Worm (Caenorhabditis elegans) whole organism, early embryonic: ENCODE results near the gene ugt-21.

Source experiments
- F13C5.2 ChIP-seq: sonication (generic microtip); optimal IDR thresholded peaks from 2 replicates; lab custom pipeline; 2017; ENCODE audit warnings: mild to moderate bottlenecking, missing genetic modification characterization, inconsistent platforms, missing compliant biosample characterization
- ama-1 ChIP-seq: fragments of 150-350 bp; optimal IDR thresholded peaks from 2 replicates; lab custom pipeline; 2014
- flt-1 ChIP-seq: fragments of 200-800 bp; sonication (Bioruptor generic); IDR thresholded peaks from 2 replicates; pipeline ENCODE4 v1.3.6; 2022; ENCODE audit warnings: missing genetic modification characterization, missing compliant biosample characterization
- hmg-4 ChIP-seq: fragments of 200-800 bp; sonication (Bioruptor generic); optimal IDR thresholded peaks from 2 replicates; lab custom pipeline; 2018; ENCODE audit warnings: mild to moderate bottlenecking, missing genetic modification characterization, missing compliant biosample characterization
- scrt-1 ChIP-seq: fragments of 200-800 bp; sonication (Bioruptor generic); IDR thresholded peaks from 2 replicates; pipeline ENCODE4 v1.3.6; 2022; ENCODE audit warnings: missing genetic modification characterization, missing compliant biosample characterization
- tbx-11 ChIP-seq: fragments of 200-800 bp; sonication (Bioruptor generic); IDR thresholded peaks from 2 replicates; pipeline ENCODE4 v1.3.6; 2022; ENCODE audit warnings: missing genetic modification characterization, missing compliant biosample characterization
- tbx-37 ChIP-seq: fragments of 200-800 bp; sonication (Bioruptor generic); conservative IDR thresholded peaks from 2 replicates; pipeline ENCODE4 v1.3.6; 2022; ENCODE audit warnings: missing genetic modification reagents, missing genetic modification characterization, missing compliant biosample characterization

ce11 chrIV:9540342-9540856, 40.3 kb downstream of the ugt-21 start, which contains the start of gene fbl-1:
- TF ChIP-seq ama-1 (lab: Kevin White, UChicago) = no peak
- no peak for TF ChIP-seq flt-1 (GFP tag; lab: Robert Waterston, UW)
- TF ChIP-seq tbx-11 (GFP tag; lab: Robert Waterston, UW) = no peak
- TF ChIP-seq scrt-1 (GFP tag; lab: Robert Waterston, UW) = no peak
- no peak for TF ChIP-seq hmg-4 (GFP tag; lab: Kevin White, UChicago)
- no peak for TF ChIP-seq tbx-37 (GFP tag; lab: Robert Waterston, UW)
- TF ChIP-seq F13C5.2 (tag; lab: Kevin White, UChicago) = no peak
